Fruit fly (Drosophila melanogaster) S2 (cell line): ENCODE results near the gene BNIP3.

Experiments used
- CG8478 ChIP-seq: fragments of >200 bp; optimal IDR thresholded peaks from 2 replicates; lab custom pipeline; 2018
- CTCF ChIP-seq, 2 experiments: fragments of >200 bp; optimal IDR thresholded peaks; 2 replicates each; lab custom pipeline; 2018

dm6 chr3L:20530347-20531177, 11.4 kb upstream of the BNIP3 start:
- TF ChIP-seq CG8478 (lab: Kevin White, UChicago) (no peak), CTCF (optimal IDR thresholded peaks at IDR 0.05; lab: Kevin White, UChicago) (no peak)
